Worm (Caenorhabditis elegans): ENCODE results near the gene B0410.1.
A peak's percentile ranks its signal among the peaks of the same experiment; 100 is the strongest.

Gene B0410.1

ce11 chrX:2852388-2852908 is 41.9 kb upstream of the B0410.1 start, which contains the start of gene kin-29 (continued):
- TF ChIP-seq snpc-1.3 (tag; optimal IDR thresholded peaks at IDR 0.05; ENCODE audit: insufficient read depth) (no peak), C06A6.2 (GFP tag; conservative IDR thresholded peaks at IDR 0.05) (peak; percentile 48; the same call in 1 of the 2 replicates), lin-35 (GFP tag; optimal IDR thresholded peaks at IDR 0.05) (peak in 1 of 3 experiments; percentile 68), K11D2.4 (GFP tag; IDR thresholded peaks at IDR 0.05) (no peak), rcor-1 (GFP tag; IDR thresholded peaks at IDR 0.05) (no peak; the same call in 1 of the 2 replicates), xnd-1 (tag; optimal IDR thresholded peaks at IDR 0.05) (no peak), sea-2 (GFP tag; IDR thresholded peaks at IDR 0.05) (no peak), Y53G8AR.9 (GFP tag; conservative IDR thresholded peaks at IDR 0.05) (no peak), athp-1 (tag; optimal IDR thresholded peaks at IDR 0.05) (no peak), ztf-26 (tag; optimal IDR thresholded peaks at IDR 0.05) (peak; percentile 85), snpc-3.4 (tag; optimal IDR thresholded peaks at IDR 0.05) (no peak), bed-1 (GFP tag; IDR thresholded peaks at IDR 0.05) (no peak), aptf-3 (GFP tag; IDR thresholded peaks at IDR 0.05) (no peak), nhr-120 (GFP tag; IDR thresholded peaks at IDR 0.05) (no peak), repo-1 (tag; optimal IDR thresholded peaks at IDR 0.05) (peak; percentile 64), hrde-1 (tag; optimal IDR thresholded peaks at IDR 0.05; ENCODE audit: borderline replicate concordance) (no peak), dpff-1 (tag; optimal IDR thresholded peaks at IDR 0.05) (no peak), ceh-58 (GFP tag; IDR thresholded peaks at IDR 0.05) (no peak), mcd-1 (GFP tag; IDR thresholded peaks at IDR 0.05) (peak; percentile 66; the same call in 1 of the 2 replicates), let-526 (GFP tag; IDR thresholded peaks at IDR 0.05) (0 out of 2 replicates have a peak, but pooled peaks have one; percentile 47), Y53F4B.3 (GFP tag; IDR thresholded peaks at IDR 0.05) (no peak), F10E7.11 (tag; optimal IDR thresholded peaks at IDR 0.05) (no peak), ekl-4 (GFP tag; IDR thresholded peaks at IDR 0.05) (peak; percentile 43; the same call in 1 of the 2 replicates), ceh-79 (tag; optimal IDR thresholded peaks at IDR 0.05) (no peak), K12H6.12 (tag; optimal IDR thresholded peaks at IDR 0.05) (peak; percentile 96), attf-5 (GFP tag; optimal IDR thresholded peaks at IDR 0.05) (peak; percentile 85), rpc-1 (optimal IDR thresholded peaks at IDR 0.05) (no peak), rpc-1 (tag; optimal IDR thresholded peaks at IDR 0.05) (no peak), F57C9.4 (tag; optimal IDR thresholded peaks at IDR 0.05) (peak; percentile 51), gei-17 (GFP tag; optimal IDR thresholded peaks at IDR 0.05) (peak; percentile 82), akir-1 (GFP tag; optimal IDR thresholded peaks at IDR 0.05) (no peak), ceh-40 (GFP tag; IDR thresholded peaks at IDR 0.05) (no peak), F52B5.7 (tag; optimal IDR thresholded peaks at IDR 0.05) (peak; percentile 20), C17E4.6 (GFP tag; IDR thresholded peaks at IDR 0.05) (0 out of 2 replicates have a peak, but pooled peaks have one; percentile 14), nhr-27 (tag; optimal IDR thresholded peaks at IDR 0.05) (no peak), zfh-2 (GFP tag; conservative IDR thresholded peaks at IDR 0.05) (peak; percentile 98), mxl-1 (tag; optimal IDR thresholded peaks at IDR 0.05) (no peak), ZK185.1 (tag; optimal IDR thresholded peaks at IDR 0.05; ENCODE audit: poor library complexity, severe bottlenecking) (no peak), lsy-27 (tag; optimal IDR thresholded peaks at IDR 0.05; ENCODE audit: borderline replicate concordance, insufficient read depth) (no peak), let-607 (tag; optimal IDR thresholded peaks at IDR 0.05) (peak; percentile 37 to 55), B0035.1 (tag; optimal IDR thresholded peaks at IDR 0.05) (peak; percentile 40), attf-6 (GFP tag; IDR thresholded peaks at IDR 0.05) (no peak), Y79H2A.3 (GFP tag; conservative IDR thresholded peaks at IDR 0.05) (no peak), efl-1 (GFP tag; optimal IDR thresholded peaks at IDR 0.05) (no peak), B0336.3 (GFP tag; IDR thresholded peaks at IDR 0.05) (peak; percentile 85), lag-1 (GFP tag; IDR thresholded peaks at IDR 0.05) (no peak), ztf-3 (GFP tag; optimal IDR thresholded peaks at IDR 0.05) (peak; percentile 59), ztf-25 (GFP tag; IDR thresholded peaks at IDR 0.05) (no peak)

Data from whole organism, young adult.